Worm (Caenorhabditis elegans) whole organism, dauer: ENCODE results near the gene ceph-41.

Experiments
- unc-62 ChIP-seq: sonication (generic microtip); optimal IDR thresholded peaks from 2 replicates; lab custom pipeline; 2017; ENCODE audit warnings: missing biosample characterization, missing genetic modification reagents, missing genetic modification characterization

The ceph-41 gene

DNA sequence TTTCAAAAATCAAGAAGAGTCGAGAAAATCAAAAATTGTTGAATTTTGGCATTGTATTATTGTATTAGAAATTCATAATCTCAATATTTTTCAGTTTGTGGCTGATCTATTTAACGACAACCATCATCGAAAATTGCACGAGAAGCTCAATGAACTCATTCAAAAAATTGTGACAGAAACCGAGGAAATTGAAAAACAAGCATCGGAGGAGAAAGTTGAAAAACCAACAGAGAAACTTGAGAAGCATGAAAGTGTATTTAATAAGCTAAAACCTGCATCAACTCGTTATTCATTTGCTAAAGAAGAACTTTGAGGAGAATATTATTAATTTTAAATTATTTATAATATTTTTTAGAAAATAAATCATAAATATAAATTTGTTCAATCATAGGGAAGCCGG is at the start of gene ceph-41:
Gene ceph-41 (plus strand): TSS at position 301 of the 400 bp plus-strand sequence.
- TF ChIP-seq unc-62 (GFP tag; lab: Kevin White, UChicago), result no peak

DNA sequence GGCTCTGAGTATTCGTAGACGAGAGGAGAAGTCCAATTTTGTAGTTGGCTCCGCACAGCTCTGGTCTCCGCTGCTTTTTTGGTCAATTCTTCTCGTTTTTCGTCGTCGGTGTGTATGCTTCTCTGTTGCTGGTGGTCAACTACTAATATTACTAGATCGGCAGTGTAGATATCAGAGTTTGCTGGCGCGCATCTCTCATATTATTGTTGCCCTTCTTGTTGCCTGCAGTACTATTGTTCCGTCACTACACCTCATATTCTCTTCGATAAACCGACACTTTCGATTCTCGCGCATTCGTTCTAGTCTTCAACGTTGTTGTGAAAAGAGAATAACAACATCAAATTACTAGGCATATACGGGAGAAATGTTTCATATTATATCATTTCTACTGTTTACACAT is 46.8 kb upstream of the ceph-41 start:
- TF ChIP-seq unc-62 (GFP tag; lab: Kevin White, UChicago), result no peak

DNA sequence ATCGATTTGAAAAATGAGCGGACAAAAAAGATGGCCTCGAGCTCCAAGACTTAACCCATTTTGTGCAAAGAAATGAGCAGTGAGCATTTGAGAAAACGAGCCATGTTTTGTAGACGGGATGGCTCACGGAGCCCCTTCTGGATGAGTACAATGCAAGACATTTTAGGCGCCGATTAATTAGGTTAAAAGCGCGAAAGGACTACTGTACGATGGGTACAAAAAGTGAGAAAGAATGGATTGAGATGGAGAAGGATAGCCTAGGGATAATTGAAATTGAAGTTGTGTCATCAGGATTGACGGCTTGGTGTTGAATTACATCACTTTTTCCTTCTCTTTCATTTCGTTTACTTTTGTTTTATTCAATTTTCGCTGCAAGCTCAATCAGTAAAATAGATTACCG is 46.2 kb upstream of the ceph-41 start:
- no peak for TF ChIP-seq unc-62 (GFP tag; lab: Kevin White, UChicago)

DNA sequence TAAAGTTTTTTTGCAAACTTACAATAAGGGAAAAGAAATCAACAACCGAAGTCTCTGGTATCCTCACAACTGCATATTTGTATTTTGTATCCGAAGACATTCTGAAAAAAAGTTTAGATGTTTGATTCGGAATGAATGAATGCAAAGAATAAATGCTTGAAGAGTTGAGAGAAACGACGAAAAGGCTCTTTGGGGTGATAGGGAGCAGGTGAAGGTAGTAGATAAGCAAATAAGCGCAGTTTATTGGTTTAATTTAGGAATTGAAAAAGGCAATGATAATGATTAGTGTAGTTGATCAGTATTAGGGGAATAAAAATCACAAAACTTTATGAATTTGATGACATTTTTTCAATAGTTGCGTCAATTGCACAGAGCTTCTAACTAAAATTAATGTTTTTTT is 40.5 kb upstream of the ceph-41 start, which contains the start of gene nsy-7:
Gene nsy-7 (minus strand): TSS at position 101 of the 400 bp plus-strand sequence.
- no peak for TF ChIP-seq unc-62 (GFP tag; lab: Kevin White, UChicago)

DNA sequence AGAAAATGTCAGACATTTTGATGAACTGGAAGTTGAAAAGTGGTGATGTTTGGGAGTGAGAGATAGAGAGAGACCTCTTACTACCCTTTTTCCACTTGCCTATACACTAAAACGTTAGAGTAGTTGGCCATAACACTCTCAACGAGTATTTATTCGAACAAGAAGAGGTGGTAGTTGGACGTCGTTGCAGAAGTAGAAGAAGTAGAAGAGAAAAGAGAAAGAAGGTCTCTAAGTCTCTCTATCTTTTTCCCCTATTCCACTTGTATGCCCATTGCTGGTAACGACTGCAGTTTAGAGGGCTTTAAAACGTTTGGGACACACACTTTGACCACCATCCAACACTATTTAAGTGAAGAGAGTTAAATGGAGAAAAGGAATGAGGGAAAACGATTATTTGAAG is 35.5 kb upstream of the ceph-41 start:
- TF ChIP-seq unc-62 (GFP tag; lab: Kevin White, UChicago), result no peak

DNA sequence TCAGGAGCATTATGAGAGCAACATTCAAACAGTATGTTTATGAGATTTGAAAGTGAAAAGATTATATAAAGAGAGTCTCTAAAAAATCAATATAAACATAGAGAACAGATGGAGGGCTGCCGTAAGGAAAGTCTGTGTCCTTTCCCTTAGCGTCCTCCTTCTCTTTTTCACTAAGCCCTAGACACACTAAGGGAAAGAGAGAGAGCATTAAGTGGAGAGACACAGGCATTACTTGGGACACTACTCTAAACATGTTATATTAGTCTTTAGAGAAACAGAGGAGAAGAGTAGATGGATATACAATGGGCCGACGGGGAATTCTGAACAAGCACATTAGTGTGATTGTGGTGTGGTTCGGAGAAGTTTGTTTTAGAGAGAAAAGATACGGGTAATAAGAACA is 30.6 kb upstream of the ceph-41 start:
- TF ChIP-seq unc-62 (GFP tag; lab: Kevin White, UChicago), result no peak

DNA sequence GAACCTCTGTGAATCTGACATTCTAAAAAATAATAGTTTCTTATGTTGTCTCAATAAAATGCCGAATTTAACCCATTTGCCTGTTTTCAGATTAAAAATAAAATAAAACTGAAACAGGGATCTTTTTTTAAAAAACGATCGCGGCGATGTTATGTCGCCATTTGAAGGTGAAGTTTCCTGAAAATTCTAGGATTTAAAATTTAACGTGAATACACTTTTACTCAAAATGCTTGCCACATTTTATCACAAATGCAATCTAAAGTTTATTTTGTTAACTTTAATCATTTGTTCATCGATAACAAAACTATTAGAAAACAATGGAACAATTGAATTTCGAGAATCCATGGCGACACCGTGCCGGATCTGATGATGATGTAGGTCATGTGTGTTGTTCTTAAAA is 27.4 kb upstream of the ceph-41 start, which contains the start of gene Y42H9AR.2:
Gene Y42H9AR.2 (plus strand): TSS at position 301 of the 400 bp plus-strand sequence.
- TF ChIP-seq unc-62 (GFP tag; lab: Kevin White, UChicago), result no peak

DNA sequence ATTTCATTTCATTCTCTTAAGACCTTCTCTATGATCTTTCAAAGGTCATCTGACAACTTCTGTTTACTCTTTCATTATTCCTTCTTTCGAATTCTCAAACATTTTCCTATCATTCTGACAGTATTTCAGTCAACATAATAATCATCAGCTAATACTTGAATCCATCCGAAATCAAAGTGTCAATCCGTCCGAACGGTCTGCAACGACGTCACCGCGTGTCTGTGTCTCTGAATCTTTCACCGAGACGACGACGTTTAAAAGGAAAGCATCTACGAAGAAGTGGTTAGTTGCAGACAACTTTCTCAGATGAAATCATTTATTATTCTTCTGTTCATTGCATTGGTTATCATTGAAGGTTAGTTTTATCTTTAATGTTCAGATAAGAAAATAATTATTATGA is 24.8 kb upstream of the ceph-41 start, which contains the start of gene Y42H9AR.5:
Gene Y42H9AR.5 (plus strand): TSS at position 301 of the 400 bp plus-strand sequence.
- no peak for TF ChIP-seq unc-62 (GFP tag; lab: Kevin White, UChicago)

DNA sequence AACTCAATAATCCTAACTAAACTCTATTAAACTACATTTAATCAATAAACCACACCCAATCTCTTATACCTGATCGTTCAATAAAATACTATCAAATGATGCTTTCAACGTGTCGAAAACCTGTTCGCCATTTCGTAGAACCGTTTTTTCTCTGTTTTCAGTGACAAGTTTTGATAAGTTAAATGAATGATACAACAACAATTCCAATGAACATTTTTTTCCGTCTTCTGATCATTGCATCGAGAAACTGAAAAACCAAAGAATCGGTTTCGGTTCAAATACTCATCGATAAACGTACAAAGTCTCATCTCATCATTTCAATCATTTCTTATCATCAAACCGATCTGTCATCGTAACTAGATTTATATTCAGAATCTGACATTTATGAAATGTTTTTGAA is 23.8 kb upstream of the ceph-41 start:
- TF ChIP-seq unc-62 (GFP tag; lab: Kevin White, UChicago), result no peak

DNA sequence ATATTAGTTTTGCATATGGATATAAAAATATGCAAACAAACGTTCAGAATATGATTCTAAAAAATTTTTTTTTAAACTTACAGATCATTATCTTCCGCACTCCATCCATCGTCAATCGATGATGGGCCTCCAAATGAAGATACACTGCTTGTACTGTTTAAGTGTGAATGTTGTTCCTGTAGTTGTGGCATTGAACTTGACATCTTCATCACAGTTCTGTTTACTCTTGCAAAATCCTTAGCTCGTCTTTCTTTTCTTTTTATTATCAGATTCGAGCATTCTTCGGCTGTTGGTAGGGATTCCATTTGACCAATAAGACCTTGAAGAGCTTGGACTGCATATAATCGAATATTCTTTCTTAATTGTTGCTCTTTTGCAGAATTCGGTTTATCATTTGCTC is 21.9 kb upstream of the ceph-41 start:
- no peak for TF ChIP-seq unc-62 (GFP tag; lab: Kevin White, UChicago)

DNA sequence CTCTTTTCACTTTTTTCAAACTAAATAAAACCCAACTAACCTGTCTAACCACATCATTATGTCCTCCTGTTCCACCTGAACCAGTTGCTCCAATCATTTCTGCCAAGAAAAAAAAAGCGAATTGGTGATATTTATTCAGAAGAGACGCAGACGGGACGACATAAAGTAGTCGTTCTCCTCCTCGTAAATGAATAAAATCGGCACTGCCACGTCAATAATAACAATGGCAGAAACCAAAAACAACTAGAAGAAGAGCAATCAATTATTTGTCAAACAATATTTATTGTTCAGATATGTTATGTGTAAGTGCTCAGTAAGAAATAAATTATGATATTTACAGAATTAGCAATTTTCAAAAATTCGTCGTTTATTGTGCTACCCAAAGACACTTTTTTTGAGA is 19.5 kb upstream of the ceph-41 start, which contains the start of gene rabs-5:
Gene rabs-5 (minus strand): TSS at position 101 of the 400 bp plus-strand sequence.
- TF ChIP-seq unc-62 (GFP tag; lab: Kevin White, UChicago), result no peak

DNA sequence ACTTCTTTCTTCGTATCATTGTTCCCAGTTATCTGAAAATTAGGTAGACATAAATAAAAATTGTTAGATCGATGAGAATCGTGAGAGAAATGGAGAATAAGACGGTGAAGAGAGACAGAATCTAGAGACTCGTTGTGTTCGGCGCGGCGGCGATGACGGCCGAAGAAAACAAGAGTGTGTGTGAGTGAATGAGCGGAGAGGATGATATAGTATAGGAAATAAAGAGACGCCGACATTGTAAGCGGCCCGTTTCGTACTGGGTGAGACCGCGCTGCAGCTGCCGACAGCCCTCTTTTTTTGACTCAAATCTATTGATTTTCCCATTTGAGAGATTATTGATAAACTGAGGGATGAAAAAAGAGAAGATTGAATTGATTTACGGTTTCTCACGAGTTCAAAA is 14.8 kb upstream of the ceph-41 start, which contains the start of gene Y42H9AR.4:
Gene Y42H9AR.4 (minus strand): TSS at position 32 of the 400 bp plus-strand sequence.
- TF ChIP-seq unc-62 (GFP tag; lab: Kevin White, UChicago), result no peak

DNA sequence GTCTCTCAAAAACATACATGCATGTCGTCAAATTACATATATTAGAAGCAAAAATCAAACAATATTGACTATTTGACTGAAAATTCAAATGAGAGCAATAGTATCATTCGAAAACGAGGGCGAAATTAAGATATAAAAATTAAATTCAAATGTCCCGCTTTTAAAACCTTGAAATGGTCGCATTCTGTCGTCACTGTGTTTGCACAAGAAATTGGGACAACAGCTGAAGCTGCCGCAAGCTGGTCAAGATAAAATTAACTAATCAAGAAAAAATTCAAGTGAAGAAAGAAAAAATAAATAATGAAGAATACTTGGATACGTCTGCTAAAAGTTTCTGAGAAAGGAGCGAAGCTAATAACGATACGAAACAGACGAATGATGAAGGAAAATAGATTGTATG is 14.4 kb upstream of the ceph-41 start:
- no peak for TF ChIP-seq unc-62 (GFP tag; lab: Kevin White, UChicago)

DNA sequence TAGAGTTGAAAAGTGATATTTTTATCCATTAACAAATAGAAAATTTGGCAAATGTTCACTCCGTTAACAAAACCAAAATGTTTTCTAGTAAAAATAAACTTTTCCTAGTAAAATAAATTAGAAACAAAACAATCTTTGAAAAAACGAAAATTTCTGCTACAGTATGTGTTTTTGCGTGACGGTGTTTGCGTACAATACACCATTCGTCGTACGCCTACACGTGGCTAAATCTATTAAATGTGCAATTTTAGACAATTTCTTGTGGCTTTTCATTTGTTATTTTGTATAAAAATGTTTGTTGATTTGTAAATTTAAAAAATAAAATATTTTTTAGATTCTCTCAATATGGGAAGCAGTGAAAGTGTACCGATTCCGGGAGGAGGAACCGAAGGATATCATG is 13.8 kb upstream of the ceph-41 start, which contains the start of gene Y42H9AR.1:
Gene Y42H9AR.1 (plus strand): TSS at position 233 of the 400 bp plus-strand sequence.
- no peak for TF ChIP-seq unc-62 (GFP tag; lab: Kevin White, UChicago)

DNA sequence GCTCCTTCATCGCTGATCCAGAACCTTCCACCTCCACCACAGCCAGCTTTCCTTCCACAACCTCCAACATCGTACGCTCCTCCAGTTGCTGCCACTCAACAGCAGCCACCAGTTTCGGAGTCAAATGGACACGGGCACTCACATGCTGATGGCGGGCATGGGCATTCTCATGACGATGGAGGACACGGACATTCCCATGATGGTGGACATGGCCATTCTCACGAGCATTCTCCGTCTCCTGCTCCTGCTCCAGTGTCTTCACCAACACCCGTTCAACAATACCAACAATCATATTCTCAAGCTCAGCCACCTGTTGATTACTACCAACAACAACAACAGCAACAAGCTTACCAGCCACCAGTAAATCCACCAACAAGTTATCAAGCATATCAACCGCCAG is 12.5 kb upstream of the ceph-41 start:
- no peak for TF ChIP-seq unc-62 (GFP tag; lab: Kevin White, UChicago)

DNA sequence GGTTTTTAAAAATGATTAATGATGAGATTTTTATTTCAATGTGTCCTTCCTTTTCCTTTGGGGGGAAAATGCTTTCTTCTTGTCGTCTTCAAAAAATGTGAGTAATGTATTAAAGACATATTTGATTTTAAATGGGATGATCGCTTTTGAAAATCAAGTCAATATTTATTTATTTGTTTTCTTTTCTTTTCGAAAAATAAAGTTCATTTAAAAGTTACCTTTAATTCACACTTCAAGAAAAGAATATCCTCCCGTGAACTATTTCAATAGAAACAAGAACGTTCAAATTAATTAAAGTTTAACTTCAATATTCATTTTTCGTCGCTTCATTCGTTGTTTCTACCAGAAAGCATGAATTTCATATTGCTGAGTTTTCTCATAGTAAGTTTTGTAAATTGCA is 11.5 kb upstream of the ceph-41 start, which contains the start of gene irld-8:
Gene irld-8 (plus strand): TSS at position 301 of the 400 bp plus-strand sequence.
- TF ChIP-seq unc-62 (GFP tag; lab: Kevin White, UChicago), result no peak

DNA sequence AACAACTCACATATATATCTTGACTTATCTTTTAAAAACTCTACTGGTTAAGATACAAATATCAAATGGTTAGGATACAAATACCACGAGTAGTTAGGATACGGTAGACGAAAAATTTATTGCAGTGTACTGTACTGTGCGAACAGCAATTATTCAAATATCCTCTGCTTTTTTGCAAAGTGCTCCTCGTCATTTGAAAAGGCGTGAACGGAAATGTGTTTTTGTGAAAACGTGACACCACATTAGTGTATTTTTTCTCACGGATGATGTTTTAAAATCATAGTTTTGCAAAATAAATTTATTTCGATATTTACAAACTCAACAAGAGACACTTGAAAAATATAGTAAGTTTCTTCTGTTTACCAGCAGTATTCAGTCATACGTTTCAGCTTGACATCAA is 8.2 kb upstream of the ceph-41 start, which contains the start of gene F42G8.8:
Gene F42G8.8 (plus strand): TSS at position 301 of the 400 bp plus-strand sequence.
- no peak for TF ChIP-seq unc-62 (GFP tag; lab: Kevin White, UChicago)
